Fruit fly (Drosophila melanogaster) whole organism: ENCODE measurements around the gene Dip-B.

Source experiments
- CG8478 ChIP-seq: fragments of >200 bp; optimal IDR thresholded peaks from 2 replicates; lab custom pipeline; 2018; ENCODE audit warnings: inconsistent platforms
- Dll ChIP-seq: fragments of >200 bp; optimal IDR thresholded peaks from 2 replicates; lab custom pipeline; 2017
- EcR ChIP-seq, 2 experiments: fragments of >200 bp; optimal IDR thresholded peaks; 2 replicates each; lab custom pipeline; 2017; ENCODE audit warnings: missing biosample characterization in 2 of 2, missing genetic modification characterization in 2 of 2, missing genetic modification reagents in 2 of 2
- pan ChIP-seq: fragments of >200 bp; optimal IDR thresholded peaks from 2 replicates; lab custom pipeline; 2017
- psq ChIP-seq: fragments of >200 bp; optimal IDR thresholded peaks from 2 replicates; lab custom pipeline; 2017
- usp ChIP-seq: fragments of >200 bp; optimal IDR thresholded peaks from 2 replicates; lab custom pipeline; 2017; ENCODE audit warnings: missing biosample characterization, missing genetic modification characterization, mixed read lengths

DNA sequence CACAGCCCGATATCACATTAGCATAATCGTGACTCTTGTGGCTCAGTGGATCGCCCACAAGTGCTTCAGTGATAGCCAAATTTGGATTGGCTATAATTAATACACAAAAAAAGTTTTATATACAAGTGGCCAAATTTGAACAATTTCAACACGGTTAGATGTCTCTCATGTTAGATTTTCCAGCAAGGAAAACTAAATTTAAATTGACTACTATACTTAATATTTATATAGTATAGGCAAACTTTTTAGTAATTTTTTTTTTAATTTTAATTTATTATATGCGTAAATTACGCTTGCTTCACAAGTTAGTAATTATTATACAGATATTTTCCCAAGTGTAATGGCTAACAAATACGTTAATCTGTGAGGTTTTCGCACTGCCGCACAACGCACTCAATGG lies 17.1 kb upstream of the Dip-B start:
- TF ChIP-seq psq (no peak), Dll (lab: Kevin White, UChicago) (no peak), EcR (GFP tag; optimal IDR thresholded peaks at IDR 0.05; lab: Kevin White, UChicago) (no peak), usp (GFP tag; lab: Kevin White, UChicago) (no peak), CG8478 (lab: Kevin White, UChicago) (no peak), pan (lab: Kevin White, UChicago) (no peak)
